Worm (Caenorhabditis elegans): ENCODE data around the gene dsb-1.

dsb-1 gene

ce11 chrIV:12417536-12418195 lies 8.9 kb downstream of the dsb-1 start, which contains the start of gene F08G5.3 (continued):
- TF ChIP-seq unc-130 (GFP tag; optimal IDR thresholded peaks at IDR 0.05) (peak; percentile 34), akir-1 (GFP tag; optimal IDR thresholded peaks at IDR 0.05) (no peak), pbrm-1 (GFP tag; IDR thresholded peaks at IDR 0.05) (peak; percentile 77), chd-7 (tag; optimal IDR thresholded peaks at IDR 0.05) (peak; percentile 47), F52B5.7 (tag; optimal IDR thresholded peaks at IDR 0.05) (peak; percentile 43), dox-1 (GFP tag; IDR thresholded peaks at IDR 0.05) (peak; percentile 74), let-607 (tag; optimal IDR thresholded peaks at IDR 0.05) (peak in 1 of 2 experiments; percentile 29), mxl-1 (tag; optimal IDR thresholded peaks at IDR 0.05) (peak; percentile 45), F39B2.1 (GFP tag; IDR thresholded peaks at IDR 0.05) (no peak), egl-44 (GFP tag; IDR thresholded peaks at IDR 0.05) (peak; percentile 27; the same call in 1 of the 2 replicates), hsf-1 (GFP tag; IDR thresholded peaks at IDR 0.05) (peak; percentile 57; the same call in 1 of the 2 replicates), repo-1 (tag; optimal IDR thresholded peaks at IDR 0.05) (peak; percentile 24), somi-1 (GFP tag; optimal IDR thresholded peaks at IDR 0.05) (peak; percentile 59), snpc-3.4 (tag; optimal IDR thresholded peaks at IDR 0.05) (peak; percentile 71), let-526 (GFP tag; IDR thresholded peaks at IDR 0.05) (no peak), lsy-27 (tag; optimal IDR thresholded peaks at IDR 0.05; ENCODE audit: borderline replicate concordance, insufficient read depth) (no peak), ceh-40 (GFP tag; IDR thresholded peaks at IDR 0.05) (0 out of 2 replicates have a peak, but pooled peaks have one; percentile 64), ekl-4 (GFP tag; IDR thresholded peaks at IDR 0.05) (0 out of 2 replicates have a peak, but pooled peaks have one; percentile 46), K12H6.12 (tag; optimal IDR thresholded peaks at IDR 0.05) (peak; percentile 21), ceh-58 (GFP tag; IDR thresholded peaks at IDR 0.05) (no peak), ama-1 (optimal IDR thresholded peaks at IDR 0.05) (no peak), ama-1 (GFP tag; optimal IDR thresholded peaks at IDR 0.05) (peak; percentile 70 to 73), lsl-1 (GFP tag; optimal IDR thresholded peaks at IDR 0.05) (peak; percentile 43), ztf-6 (GFP tag; IDR thresholded peaks at IDR 0.05) (no peak), hrde-1 (tag; optimal IDR thresholded peaks at IDR 0.05; ENCODE audit: borderline replicate concordance) (peak; percentile 67), snpc-1.3 (tag; optimal IDR thresholded peaks at IDR 0.05; ENCODE audit: insufficient read depth) (peak; percentile 74), hmg-1.2 (GFP tag; IDR thresholded peaks at IDR 0.05) (peak; percentile 67), lin-26 (GFP tag; IDR thresholded peaks at IDR 0.05) (peak; percentile 91), cebp-2 (GFP tag; IDR thresholded peaks at IDR 0.05) (peak; percentile 90; the same call in 1 of the 2 replicates), mcd-1 (GFP tag; IDR thresholded peaks at IDR 0.05) (peak; percentile 56), ceh-91 (GFP tag; IDR thresholded peaks at IDR 0.05) (no peak), T07F8.4 (tag; optimal IDR thresholded peaks at IDR 0.05) (peak; percentile 83), B0261.1 (tag; optimal IDR thresholded peaks at IDR 0.05) (peak; percentile 81), Y56A3A.18 (GFP tag; IDR thresholded peaks at IDR 0.05) (0 out of 2 replicates have a peak, but pooled peaks have one; percentile 62), lin-35 (GFP tag; optimal IDR thresholded peaks at IDR 0.05) (peak in 1 of 3 experiments; percentile 77), F55B11.4 (tag; optimal IDR thresholded peaks at IDR 0.05; ENCODE audit: borderline replicate concordance, insufficient read depth) (no peak), tbp1 (GFP tag; optimal IDR thresholded peaks at IDR 0.05) (peak; percentile 94), hlh-12 (tag; optimal IDR thresholded peaks at IDR 0.05) (peak; percentile 38), attf-6 (GFP tag; IDR thresholded peaks at IDR 0.05) (peak; percentile 75), D2030.7 (GFP tag; IDR thresholded peaks at IDR 0.05) (peak; percentile 91), Y53F4B.3 (GFP tag; IDR thresholded peaks at IDR 0.05) (0 out of 2 replicates have a peak, but pooled peaks have one; percentile 43), nhr-90 (tag; optimal IDR thresholded peaks at IDR 0.05) (peak; percentile 77), ceh-79 (tag; optimal IDR thresholded peaks at IDR 0.05) (peak; percentile 27), nhr-80 (tag; optimal IDR thresholded peaks at IDR 0.05) (peak; percentile 23), F37B4.10 (GFP tag; IDR thresholded peaks at IDR 0.05) (0 out of 2 replicates have a peak, but pooled peaks have one; percentile 59), ZK185.1 (tag; optimal IDR thresholded peaks at IDR 0.05; ENCODE audit: poor library complexity, severe bottlenecking) (peak; percentile 63)
